Worm (Caenorhabditis elegans) whole organism, mixed stage, embryonic: ENCODE data around the gene trxr-2.

Source experiments
- ceh-43 ChIP-seq: fragments of 200-800 bp; sonication (Bioruptor generic); optimal IDR thresholded peaks from 2 replicates; lab custom pipeline; 2018; ENCODE audit warnings: mild to moderate bottlenecking, missing genetic modification characterization, moderate library complexity, missing compliant biosample characterization
- elt-3 ChIP-seq: fragments of 150-350 bp; optimal IDR thresholded peaks from 2 replicates; lab custom pipeline; 2014; ENCODE audit warnings: missing biosample characterization, missing genetic modification characterization
- lsy-2 ChIP-seq: fragments of 150-350 bp; optimal IDR thresholded peaks from 2 replicates; lab custom pipeline; 2014; ENCODE audit warnings: missing biosample characterization, missing genetic modification characterization
- nhr-76 ChIP-seq: sonication (generic microtip); optimal IDR thresholded peaks from 2 replicates; lab custom pipeline; 2017; ENCODE audit warnings: missing biosample characterization, missing genetic modification characterization

- TF ChIP-seq nhr-76 (no peak), ceh-43 (GFP tag; lab: Kevin White, UChicago) (no peak), elt-3 (tag; lab: Kevin White, UChicago) (no peak), lsy-2 (tag; lab: Kevin White, UChicago) (no peak)
Observed at ce11 chrIII:8926512-8926911, 12.9 kb downstream of the trxr-2 start.
